Worm (Caenorhabditis elegans): ENCODE measurements around the gene F42A9.17.

DNA sequence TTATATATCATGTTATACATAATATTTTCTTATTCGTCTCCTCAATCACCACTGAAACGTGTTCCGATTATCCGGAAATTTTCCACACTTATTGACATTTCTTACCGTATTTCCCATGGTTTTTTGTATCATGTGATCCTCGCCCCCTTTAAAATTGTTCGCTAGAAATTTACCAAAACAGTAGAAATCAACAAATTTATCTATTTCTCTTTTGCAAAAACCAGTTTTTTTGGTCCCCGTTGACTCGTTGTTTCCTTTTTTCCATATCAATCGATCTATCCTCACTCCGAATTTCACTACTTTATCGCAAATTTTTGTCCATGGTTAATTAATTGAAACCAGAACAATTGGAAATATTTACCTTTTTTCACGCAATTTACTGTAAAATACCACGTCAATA lies 14.0 kb upstream of the F42A9.17 start:
- TF ChIP-seq sea-2 (GFP tag; optimal IDR thresholded peaks at IDR 0.05) (no peak), ZK546.5 (tag; optimal IDR thresholded peaks at IDR 0.05) (no peak), unc-62 (GFP tag; optimal IDR thresholded peaks at IDR 0.05) (no peak), snpc-4 (tag; optimal IDR thresholded peaks at IDR 0.05) (no peak), lin-39 (tag; optimal IDR thresholded peaks at IDR 0.05) (no peak), ztf-4 (tag; optimal IDR thresholded peaks at IDR 0.05) (no peak), elt-3 (tag; optimal IDR thresholded peaks at IDR 0.05) (no peak), mdl-1 (tag; optimal IDR thresholded peaks at IDR 0.05) (no peak)

Data from whole organism, L3 larva.